Fruit fly (Drosophila melanogaster) whole organism, embryonic: ENCODE results near the gene CG7512.

Experiments
- Adf1 ChIP-seq: fragments of 200-800 bp; sonication (Bioruptor generic); IDR thresholded peaks from 2 replicates; pipeline ENCODE4 v1.3.6; 2022; ENCODE audit warnings: missing biosample characterization, missing genetic modification characterization
- Bgb ChIP-seq: fragments of 200-800 bp; sonication (Bioruptor generic); IDR thresholded peaks from 2 replicates; pipeline ENCODE4 v1.3.6; 2022; ENCODE audit warnings: missing biosample characterization, missing genetic modification characterization; ENCODE audit not compliant: partially characterized antibody
- CG11696 ChIP-seq: fragments of 200-800 bp; sonication (Bioruptor generic); IDR thresholded peaks from 2 replicates; pipeline ENCODE4 v1.3.6; 2022; ENCODE audit warnings: missing biosample characterization, missing genetic modification characterization
- CG15514 ChIP-seq: fragments of 200-800 bp; sonication (Bioruptor generic); optimal IDR thresholded peaks from 3 replicates; lab custom pipeline; 2017; ENCODE audit warnings: missing biosample characterization, missing genetic modification characterization, mild to moderate bottlenecking, moderate library complexity, missing genetic modification reagents
- CG15696 ChIP-seq: fragments of 200-800 bp; sonication (Bioruptor generic); optimal IDR thresholded peaks from 2 replicates; lab custom pipeline; 2019; ENCODE audit warnings: missing biosample characterization, mild to moderate bottlenecking, missing genetic modification characterization, moderate library complexity
- CG2129 ChIP-seq: fragments of 200-800 bp; sonication (Bioruptor generic); IDR thresholded peaks from 2 replicates; pipeline ENCODE4 v1.3.6; 2022; ENCODE audit warnings: missing biosample characterization, missing genetic modification characterization; ENCODE audit not compliant: partially characterized antibody
- CG30431 ChIP-seq: fragments of 200-800 bp; sonication (Bioruptor generic); optimal IDR thresholded peaks from 2 replicates; lab custom pipeline; 2017; ENCODE audit warnings: missing biosample characterization, missing genetic modification characterization
- CG3065 ChIP-seq: fragments of 200-800 bp; sonication (Bioruptor generic); optimal IDR thresholded peaks from 2 replicates; lab custom pipeline; 2016; ENCODE audit warnings: missing biosample characterization, missing genetic modification characterization
- CG4730 ChIP-seq: fragments of 200-800 bp; sonication (Bioruptor generic); IDR thresholded peaks from 2 replicates; pipeline ENCODE4 v1.3.6; 2022; ENCODE audit warnings: missing biosample characterization, missing genetic modification characterization
- CG4820 ChIP-seq: fragments of 200-800 bp; sonication (Bioruptor generic); optimal IDR thresholded peaks from 3 replicates; lab custom pipeline; 2016; ENCODE audit warnings: missing biosample characterization, missing genetic modification characterization
- CG7271 ChIP-seq: fragments of 200-800 bp; sonication (Bioruptor generic); optimal IDR thresholded peaks from 2 replicates; lab custom pipeline; 2018; ENCODE audit warnings: missing biosample characterization, mild to moderate bottlenecking, missing genetic modification characterization, moderate library complexity
- CG9609 ChIP-seq: fragments of 200-800 bp; sonication (Bioruptor generic); optimal IDR thresholded peaks from 3 replicates; lab custom pipeline; 2016; ENCODE audit warnings: missing biosample characterization, missing genetic modification characterization
- CG9797 ChIP-seq: fragments of 200-800 bp; sonication (Bioruptor generic); optimal IDR thresholded peaks from 3 replicates; lab custom pipeline; 2018; ENCODE audit warnings: missing biosample characterization, mild to moderate bottlenecking, missing genetic modification characterization
- CTCF ChIP-seq: fragments of 200-800 bp; sonication (Bioruptor generic); optimal IDR thresholded peaks from 2 replicates; lab custom pipeline; 2017; ENCODE audit warnings: missing biosample characterization, mild to moderate bottlenecking, missing genetic modification characterization, moderate library complexity
- D19B ChIP-seq: fragments of 200-800 bp; sonication (Bioruptor generic); optimal IDR thresholded peaks from 2 replicates; lab custom pipeline; 2017; ENCODE audit warnings: missing biosample characterization, mild to moderate bottlenecking, missing genetic modification characterization
- H2.0 ChIP-seq: fragments of 200-800 bp; sonication (Bioruptor generic); IDR thresholded peaks from 2 replicates; pipeline ENCODE4 v1.3.6; 2022; ENCODE audit warnings: missing biosample characterization, missing genetic modification characterization
- HLH4C ChIP-seq: fragments of 200-800 bp; sonication (Bioruptor generic); IDR thresholded peaks from 3 replicates; pipeline ENCODE4 v1.3.6; 2022; ENCODE audit warnings: missing biosample characterization, missing genetic modification characterization; ENCODE audit not compliant: partially characterized antibody
- Kr ChIP-seq: fragments of 200-800 bp; sonication (Bioruptor generic); optimal IDR thresholded peaks from 2 replicates; lab custom pipeline; 2017; ENCODE audit warnings: missing biosample characterization, mild to moderate bottlenecking, missing genetic modification characterization
- NFAT ChIP-seq: fragments of 200-800 bp; sonication (Bioruptor generic); IDR thresholded peaks from 2 replicates; pipeline ENCODE4 v1.3.6; 2022; ENCODE audit warnings: missing biosample characterization, missing genetic modification characterization
- Optix ChIP-seq: fragments of 200-800 bp; sonication (Bioruptor generic); IDR thresholded peaks from 3 replicates; pipeline ENCODE4 v1.3.6; 2022; ENCODE audit warnings: missing biosample characterization, missing genetic modification characterization
- Ptx1 ChIP-seq: fragments of 200-800 bp; sonication (Bioruptor generic); IDR thresholded peaks from 2 replicates; pipeline ENCODE4 v1.3.6; 2022; ENCODE audit warnings: missing biosample characterization, missing genetic modification characterization
- Six4 ChIP-seq: fragments of 200-800 bp; sonication (Bioruptor generic); optimal IDR thresholded peaks from 2 replicates; lab custom pipeline; 2016; ENCODE audit warnings: missing biosample characterization, missing genetic modification characterization
- Spps ChIP-seq: fragments of 200-800 bp; sonication (Bioruptor generic); optimal IDR thresholded peaks from 2 replicates; lab custom pipeline; 2018; ENCODE audit warnings: missing biosample characterization, mild to moderate bottlenecking, missing genetic modification characterization
- TFAM ChIP-seq: fragments of 200-800 bp; sonication (Bioruptor generic); optimal IDR thresholded peaks from 2 replicates; lab custom pipeline; 2017; ENCODE audit warnings: missing biosample characterization, missing genetic modification characterization, inconsistent platforms
- amos ChIP-seq: fragments of 200-800 bp; sonication (Bioruptor generic); IDR thresholded peaks from 2 replicates; pipeline ENCODE4 v1.3.6; 2022; ENCODE audit warnings: missing biosample characterization, missing genetic modification characterization; ENCODE audit not compliant: partially characterized antibody
- bcd ChIP-seq: fragments of 200-800 bp; sonication (Bioruptor generic); optimal IDR thresholded peaks from 2 replicates; lab custom pipeline; 2017; ENCODE audit warnings: missing biosample characterization, mild to moderate bottlenecking, missing genetic modification characterization
- bsh ChIP-seq, 2 experiments: fragments of 200-800 bp; sonication (Bioruptor generic); optimal IDR thresholded peaks; 2 replicates each; lab custom pipeline; 2017 to 2018; ENCODE audit warnings: mild to moderate bottlenecking in 2 of 2, missing biosample characterization in 2 of 2, missing genetic modification characterization in 2 of 2, moderate library complexity in 1 of 2
- chif ChIP-seq, 2 experiments: fragments of 200-800 bp; sonication (Bioruptor generic); optimal IDR thresholded peaks; 3 replicates each; lab custom pipeline; 2016; ENCODE audit warnings: missing biosample characterization in 2 of 2, missing genetic modification characterization in 2 of 2
- dpn ChIP-seq, 2 experiments: fragments of 200-800 bp; sonication (Bioruptor generic); optimal IDR thresholded peaks; 3 replicates each; lab custom pipeline; 2016; ENCODE audit warnings: missing biosample characterization in 2 of 2, missing genetic modification characterization in 2 of 2
- esg ChIP-seq: fragments of 200-800 bp; sonication (Bioruptor generic); conservative IDR thresholded peaks from 2 replicates; pipeline ENCODE4 v1.3.6; 2022; ENCODE audit warnings: missing biosample characterization, missing genetic modification characterization
- eve ChIP-seq, 2 experiments: fragments of >200 bp; optimal IDR thresholded peaks; 2 replicates each; lab custom pipeline; 2017; ENCODE audit warnings: missing biosample characterization in 2 of 2, missing genetic modification characterization in 2 of 2
- exex ChIP-seq: fragments of 200-800 bp; sonication (Bioruptor generic); optimal IDR thresholded peaks from 4 replicates; lab custom pipeline; 2018; ENCODE audit warnings: missing biosample characterization, mild to moderate bottlenecking, missing genetic modification characterization, moderate library complexity
- fu2 ChIP-seq: fragments of 200-800 bp; sonication (Bioruptor generic); optimal IDR thresholded peaks from 2 replicates; lab custom pipeline; 2016; ENCODE audit warnings: missing biosample characterization, missing genetic modification characterization
- hb ChIP-seq: fragments of 200-800 bp; sonication (Bioruptor generic); IDR thresholded peaks from 3 replicates; pipeline ENCODE4 v1.3.6; 2022; ENCODE audit warnings: missing biosample characterization, missing genetic modification characterization; ENCODE audit not compliant: partially characterized antibody
- ind ChIP-seq: fragments of 200-800 bp; sonication (Bioruptor generic); optimal IDR thresholded peaks from 3 replicates; lab custom pipeline; 2016; ENCODE audit warnings: missing biosample characterization, missing genetic modification characterization
- jing ChIP-seq: fragments of 200-800 bp; sonication (Bioruptor generic); optimal IDR thresholded peaks from 2 replicates; lab custom pipeline; 2018; ENCODE audit warnings: missing biosample characterization, mild to moderate bottlenecking, missing genetic modification characterization
- klu ChIP-seq: fragments of 200-800 bp; sonication (Bioruptor generic); IDR thresholded peaks from 2 replicates; pipeline ENCODE4 v1.3.6; 2022; ENCODE audit warnings: missing biosample characterization, missing genetic modification characterization
- onecut ChIP-seq: fragments of 200-800 bp; sonication (Bioruptor generic); IDR thresholded peaks from 2 replicates; pipeline ENCODE4 v1.3.6; 2022; ENCODE audit warnings: missing biosample characterization, missing genetic modification characterization
- prd ChIP-seq, 3 experiments: fragments of >200 bp in 2 of 3; fragments of 200-800 bp in 1 of 3; sonication (Bioruptor generic) in 1 of 3; optimal IDR thresholded peaks in 2 of 3; IDR thresholded peaks in 1 of 3; 2 replicates in 2 of 3; 3 replicates in 1 of 3; pipeline versions ENCODE4 v1.3.6 to Lab custom; 2017 to 2022; ENCODE audit warnings: missing biosample characterization in 1 of 3, missing genetic modification characterization in 1 of 3
- ranshi ChIP-seq: fragments of 200-800 bp; sonication (Bioruptor generic); IDR thresholded peaks from 2 replicates; pipeline ENCODE4 v1.3.6; 2022; ENCODE audit warnings: missing biosample characterization, missing genetic modification characterization
- rib ChIP-seq: fragments of 200-800 bp; sonication (Bioruptor generic); IDR thresholded peaks from 2 replicates; pipeline ENCODE4 v1.3.6; 2022; ENCODE audit warnings: missing biosample characterization, missing genetic modification characterization
- sc ChIP-seq, 3 experiments: fragments of >200 bp in 2 of 3; fragments of 200-800 bp in 1 of 3; sonication (Bioruptor generic) in 1 of 3; optimal IDR thresholded peaks; 2 replicates in 2 of 3; 3 replicates in 1 of 3; lab custom pipeline; 2017; ENCODE audit warnings: mild to moderate bottlenecking in 1 of 3, missing biosample characterization in 1 of 3, missing genetic modification characterization in 1 of 3, missing genetic modification reagents in 1 of 3
- seq ChIP-seq: fragments of 200-800 bp; sonication (Bioruptor generic); IDR thresholded peaks from 2 replicates; pipeline ENCODE4 v1.3.6; 2022; ENCODE audit warnings: missing biosample characterization, missing genetic modification characterization
- sim ChIP-seq: fragments of 200-800 bp; sonication (Bioruptor generic); IDR thresholded peaks from 2 replicates; pipeline ENCODE4 v1.3.6; 2022; ENCODE audit warnings: missing biosample characterization, missing genetic modification characterization
- sisA ChIP-seq: fragments of 200-800 bp; sonication (Bioruptor generic); IDR thresholded peaks from 2 replicates; pipeline ENCODE4 v1.3.6; 2022; ENCODE audit warnings: missing biosample characterization, missing genetic modification characterization
- sob ChIP-seq: fragments of 200-800 bp; sonication (Bioruptor generic); IDR thresholded peaks from 2 replicates; pipeline ENCODE4 v1.3.6; 2022; ENCODE audit warnings: missing biosample characterization, missing genetic modification characterization
- tin ChIP-seq: fragments of 200-800 bp; sonication (Bioruptor generic); optimal IDR thresholded peaks from 3 replicates; lab custom pipeline; 2016; ENCODE audit warnings: missing biosample characterization, missing genetic modification characterization
- tll ChIP-seq, 2 experiments: fragments of 200-800 bp in 1 of 2; fragments of >200 bp in 1 of 2; sonication (Bioruptor generic) in 1 of 2; optimal IDR thresholded peaks; 2 replicates each; lab custom pipeline; 2017 to 2019; ENCODE audit warnings: missing biosample characterization in 2 of 2, missing genetic modification characterization in 2 of 2, mild to moderate bottlenecking in 1 of 2, moderate library complexity in 1 of 2
- unpg ChIP-seq: fragments of 200-800 bp; sonication (Bioruptor generic); optimal IDR thresholded peaks from 3 replicates; lab custom pipeline; 2018; ENCODE audit warnings: missing biosample characterization, mild to moderate bottlenecking, missing genetic modification characterization, moderate library complexity
- vfl ChIP-seq: fragments of 200-800 bp; sonication (Bioruptor generic); optimal IDR thresholded peaks from 2 replicates; lab custom pipeline; 2016; ENCODE audit warnings: missing biosample characterization, missing genetic modification characterization
- wdn ChIP-seq: fragments of 200-800 bp; sonication (Bioruptor generic); IDR thresholded peaks from 2 replicates; pipeline ENCODE4 v1.3.6; 2022; ENCODE audit warnings: missing biosample characterization, missing genetic modification characterization

Gene CG7512

DNA sequence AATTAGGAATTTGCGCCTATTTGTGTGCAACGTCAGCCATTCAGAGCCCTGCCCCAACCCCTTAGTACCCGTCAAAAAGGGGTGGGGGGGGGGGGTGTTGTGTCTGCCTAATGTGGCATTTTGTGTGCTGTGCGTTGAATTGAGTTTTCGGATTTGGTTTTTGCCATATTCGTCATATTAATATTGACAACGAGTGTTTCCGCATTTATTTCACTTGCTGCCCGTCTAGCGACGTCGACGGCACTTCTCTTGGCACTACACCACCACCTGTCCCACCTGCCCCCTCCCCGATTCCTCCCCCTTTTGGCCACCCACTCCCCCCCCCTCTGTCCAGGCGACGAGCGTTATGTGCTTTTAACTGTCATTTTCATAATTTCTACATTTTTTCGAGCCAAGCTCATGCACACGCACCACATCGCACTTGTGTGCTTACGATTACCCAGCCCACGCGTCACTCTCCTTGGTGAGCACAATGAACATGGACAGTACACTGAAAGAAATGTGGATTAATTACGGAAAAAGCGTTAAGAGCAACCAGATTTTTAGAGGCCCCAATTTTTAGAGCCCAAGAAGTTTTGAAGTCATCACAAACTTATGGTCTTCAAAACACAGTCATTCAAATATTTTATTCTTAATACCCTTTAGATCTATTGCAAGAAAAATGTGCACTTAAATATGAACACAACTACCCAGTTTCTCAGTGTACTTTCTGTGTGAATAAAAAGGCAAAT, 2.0 kb downstream of the CG7512 start (continued):
- TF ChIP-seq rib (GFP tag; lab: Robert Waterston, UW) (no peak), seq (GFP tag; lab: Robert Waterston, UW) (no peak), HLH4C (GFP tag; lab: Robert Waterston, UW) (no peak), sim (no peak), chif (GFP tag; optimal IDR thresholded peaks at IDR 0.05; lab: Kevin White, UChicago) (no peak), hb (GFP tag; lab: Robert Waterston, UW) (no peak), CG3065 (no peak), tll (GFP tag; optimal IDR thresholded peaks at IDR 0.05; lab: Kevin White, UChicago) (no peak), CG15696 (no peak), exex (tag; lab: Kevin White, UChicago) (no peak), tin (no peak), unpg (GFP tag; lab: Kevin White, UChicago) (peak; percentile 11), Six4 (no peak), CG9797 (no peak), sisA (GFP tag; lab: Robert Waterston, UW) (no peak), TFAM (no peak), jing (GFP tag; lab: Kevin White, UChicago) (no peak), CG30431 (GFP tag; lab: Kevin White, UChicago) (no peak), CG2129 (GFP tag; lab: Robert Waterston, UW) (no peak), H2.0 (GFP tag; lab: Robert Waterston, UW) (no peak), vfl (GFP tag; lab: Kevin White, UChicago) (no peak), wdn (no peak), CG15514 (GFP tag; lab: Kevin White, UChicago) (no peak), klu (no peak), fu2 (no peak)
- TF ChIP-seq, all 482 proteins: peak for 16

- TF ChIP-seq onecut (GFP tag; lab: Robert Waterston, UW) (no peak), CTCF (GFP tag; lab: Kevin White, UChicago) (no peak), CG9609 (GFP tag; lab: Kevin White, UChicago) (no peak), Spps (peak; percentile 44), NFAT (GFP tag; lab: Robert Waterston, UW) (no peak), CG7271 (peak; percentile 13), CG11696 (GFP tag; lab: Robert Waterston, UW) (no peak), bcd (GFP tag; lab: Kevin White, UChicago) (no peak), Optix (GFP tag; lab: Robert Waterston, UW) (no peak), dpn (GFP tag; optimal IDR thresholded peaks at IDR 0.05; lab: Kevin White, UChicago) (no peak), ind (no peak), bsh (GFP tag; optimal IDR thresholded peaks at IDR 0.05; lab: Kevin White, UChicago) (peak in 1 of 2 experiments; percentile 69), Bgb (GFP tag; lab: Robert Waterston, UW) (no peak), eve (GFP tag; optimal IDR thresholded peaks at IDR 0.05; lab: Kevin White, UChicago) (no peak), sob (GFP tag; lab: Robert Waterston, UW) (no peak), Adf1 (GFP tag; lab: Robert Waterston, UW) (no peak), amos (no peak), esg (GFP tag; lab: Robert Waterston, UW) (no peak), prd (optimal IDR thresholded peaks at IDR 0.05; lab: Kevin White, UChicago) (no peak), prd (GFP tag; IDR thresholded peaks at IDR 0.05; lab: Robert Waterston, UW) (no peak), CG4730 (no peak), sc (optimal IDR thresholded peaks at IDR 0.05; lab: Kevin White, UChicago) (no peak), sc (GFP tag; optimal IDR thresholded peaks at IDR 0.05; lab: Kevin White, UChicago) (peak; percentile 27), CG4820 (GFP tag; lab: Kevin White, UChicago) (no peak), ranshi (GFP tag; lab: Robert Waterston, UW) (no peak), Kr (GFP tag; lab: Kevin White, UChicago) (no peak), Ptx1 (GFP tag; lab: Robert Waterston, UW) (no peak), D19B (GFP tag; lab: Kevin White, UChicago) (no peak)
These were observed 2.7 kb downstream of the CG7512 start for dm6 chr3L:11516229-11516628.
